Worm (Caenorhabditis elegans): Measurements from ENCODE around the gene nfyc-1.

nfyc-1 gene

ce11 chrII:65484-65883 is 21.8 kb downstream of the nfyc-1 start:
- TF ChIP-seq nhr-232 (tag; optimal IDR thresholded peaks at IDR 0.05) (no peak), ceh-24 (tag; optimal IDR thresholded peaks at IDR 0.05) (no peak), ets-4 (tag; optimal IDR thresholded peaks at IDR 0.05) (no peak), ref-2 (tag; optimal IDR thresholded peaks at IDR 0.05) (no peak)

- peak; percentile 48 for TF ChIP-seq nfya-1 (tag; optimal IDR thresholded peaks at IDR 0.05)
- peak; percentile 79 for TF ChIP-seq pax-1 (tag; optimal IDR thresholded peaks at IDR 0.05)
- TF ChIP-seq sox-2 (GFP tag; IDR thresholded peaks at IDR 0.05): peak; percentile 67
- TF ChIP-seq ceh-2 (tag; optimal IDR thresholded peaks at IDR 0.05): peak; percentile 64
- no peak for TF ChIP-seq ceh-14 (tag; optimal IDR thresholded peaks at IDR 0.05)
- TF ChIP-seq syd-9 (tag; optimal IDR thresholded peaks at IDR 0.05): peak; percentile 17
- no peak for TF ChIP-seq ceh-6 (GFP tag; optimal IDR thresholded peaks at IDR 0.05)
- TF ChIP-seq ceh-34 (tag; optimal IDR thresholded peaks at IDR 0.05): peak; percentile 63
- peak; percentile 3 for TF ChIP-seq pqm-1 (tag; optimal IDR thresholded peaks at IDR 0.05)
- TF ChIP-seq fax-1 (tag; optimal IDR thresholded peaks at IDR 0.05): no peak
- peak; percentile 38 for TF ChIP-seq tbx-7 (tag; optimal IDR thresholded peaks at IDR 0.05)
- TF ChIP-seq ref-2 (tag; optimal IDR thresholded peaks at IDR 0.05): peak; percentile 92
- no peak for TF ChIP-seq fkh-10 (GFP tag; optimal IDR thresholded peaks at IDR 0.05)
- TF ChIP-seq ceh-31 (tag; optimal IDR thresholded peaks at IDR 0.05): peak; percentile 79
- peak; percentile 75 for TF ChIP-seq ets-4 (tag; optimal IDR thresholded peaks at IDR 0.05)
- peak; percentile 84 for TF ChIP-seq eyg-1 (tag; optimal IDR thresholded peaks at IDR 0.05)
- peak; percentile 76 for TF ChIP-seq hlh-8 (tag; optimal IDR thresholded peaks at IDR 0.05)
- peak; percentile 39 for TF ChIP-seq elt-2 (tag; optimal IDR thresholded peaks at IDR 0.05)
- peak; percentile 1 for TF ChIP-seq pha-2 (tag; optimal IDR thresholded peaks at IDR 0.05)
- no peak for TF ChIP-seq ahr-1 (tag; optimal IDR thresholded peaks at IDR 0.05)
- peak; percentile 63 for TF ChIP-seq ceh-30 (tag; optimal IDR thresholded peaks at IDR 0.05)
- peak; percentile 13 for TF ChIP-seq unc-42 (tag; optimal IDR thresholded peaks at IDR 0.05)
- TF ChIP-seq tbx-2 (tag; optimal IDR thresholded peaks at IDR 0.05): peak; percentile 84
- no peak for TF ChIP-seq zip-5 (tag; optimal IDR thresholded peaks at IDR 0.05)
- TF ChIP-seq ceh-18 (tag; optimal IDR thresholded peaks at IDR 0.05): peak; percentile 34
- TF ChIP-seq dve-1 (tag; optimal IDR thresholded peaks at IDR 0.05): peak; percentile 31
- TF ChIP-seq madf-2 (tag; optimal IDR thresholded peaks at IDR 0.05): peak; percentile 46
- peak; percentile 38 for TF ChIP-seq sdc-2 (tag; optimal IDR thresholded peaks at IDR 0.05)
- TF ChIP-seq fkh-6 (tag; optimal IDR thresholded peaks at IDR 0.05): no peak
- TF ChIP-seq mec-3 (tag; optimal IDR thresholded peaks at IDR 0.05; ENCODE audit: borderline replicate concordance): peak; percentile 28
- TF ChIP-seq pros-1 (tag; optimal IDR thresholded peaks at IDR 0.05): peak; percentile 83
- no peak for TF ChIP-seq K02D7.2 (tag; optimal IDR thresholded peaks at IDR 0.05)
- peak; percentile 84 for TF ChIP-seq hlh-30 (tag; optimal IDR thresholded peaks at IDR 0.05; ENCODE audit: insufficient read depth)
- peak; percentile 69 for TF ChIP-seq unc-55 (GFP tag; optimal IDR thresholded peaks at IDR 0.05)
- TF ChIP-seq elt-4 (tag; optimal IDR thresholded peaks at IDR 0.05): no peak
- peak; percentile 31 for TF ChIP-seq rnt-1 (tag; optimal IDR thresholded peaks at IDR 0.05)
Measured at ce11 chrII:66322-66721, 22.6 kb downstream of the nfyc-1 start.

- no peak for TF ChIP-seq ceh-22 (tag; optimal IDR thresholded peaks at IDR 0.05)
- TF ChIP-seq ceh-30 (tag; optimal IDR thresholded peaks at IDR 0.05): no peak
- no peak for TF ChIP-seq pros-1 (tag; optimal IDR thresholded peaks at IDR 0.05)
Measured at ce11 chrII:67663-68062, 24.0 kb downstream of the nfyc-1 start.

ce11 chrII:68757-69156 is 25.1 kb downstream of the nfyc-1 start:
- TF ChIP-seq K09A11.1 (tag; optimal IDR thresholded peaks at IDR 0.05; ENCODE audit: insufficient read depth) (no peak), Y22D7AL.16 (tag; optimal IDR thresholded peaks at IDR 0.05) (no peak), ama-1 (optimal IDR thresholded peaks at IDR 0.05) (no peak), zip-5 (tag; optimal IDR thresholded peaks at IDR 0.05) (no peak), hlh-13 (GFP tag; optimal IDR thresholded peaks at IDR 0.05) (no peak), ceh-31 (tag; optimal IDR thresholded peaks at IDR 0.05) (no peak), ceh-2 (tag; optimal IDR thresholded peaks at IDR 0.05) (no peak), unc-42 (tag; optimal IDR thresholded peaks at IDR 0.05) (no peak), ceh-24 (tag; optimal IDR thresholded peaks at IDR 0.05) (no peak), madf-2 (tag; optimal IDR thresholded peaks at IDR 0.05) (no peak), eyg-1 (tag; optimal IDR thresholded peaks at IDR 0.05) (no peak), rnt-1 (tag; optimal IDR thresholded peaks at IDR 0.05) (no peak), ets-4 (tag; optimal IDR thresholded peaks at IDR 0.05) (no peak), fax-1 (tag; optimal IDR thresholded peaks at IDR 0.05) (no peak)
